Worm (Caenorhabditis elegans): ENCODE data around the gene F46C3.2.

The F46C3.2 gene

DNA sequence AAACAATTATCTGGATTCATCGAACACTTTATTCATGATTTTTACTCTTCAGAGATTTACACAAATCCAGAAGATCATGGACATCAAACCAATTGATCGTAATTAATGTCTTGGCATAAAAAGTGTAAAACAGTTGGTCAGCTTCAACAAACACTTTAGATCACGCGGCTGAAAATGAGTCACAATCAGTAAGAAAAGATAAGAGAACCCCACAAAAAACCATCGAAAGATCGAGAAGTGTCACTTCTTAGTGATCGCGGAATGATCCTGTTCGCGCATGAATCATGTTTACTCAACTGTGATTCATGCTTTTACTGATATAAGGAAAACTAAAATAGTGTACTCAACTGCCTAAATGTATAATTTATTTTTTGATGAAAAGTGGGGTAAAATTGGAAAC is 9.1 kb downstream of the F46C3.2 start (continued):
- no peak for TF ChIP-seq cey-2 (tag; optimal IDR thresholded peaks at IDR 0.05; ENCODE audit: borderline replicate concordance, insufficient read depth)
- TF ChIP-seq tra-1 (GFP tag; IDR thresholded peaks at IDR 0.05): peak; percentile 37; the same call in 1 of the 2 replicates
- no peak for TF ChIP-seq T26A8.4 (GFP tag; IDR thresholded peaks at IDR 0.05)
- no peak for TF ChIP-seq mxl-2 (GFP tag; conservative IDR thresholded peaks at IDR 0.05)
- TF ChIP-seq T20F7.1 (GFP tag; optimal IDR thresholded peaks at IDR 0.05): no peak
- TF ChIP-seq ceh-62 (tag; optimal IDR thresholded peaks at IDR 0.05): no peak
- no peak for TF ChIP-seq zfp-3 (GFP tag; conservative IDR thresholded peaks at IDR 0.05)
- TF ChIP-seq lin-15B (tag; optimal IDR thresholded peaks at IDR 0.05): no peak
- peak in 1 of 2 experiments; percentile 87 for TF ChIP-seq daf-16 (GFP tag; optimal IDR thresholded peaks at IDR 0.05)
- TF ChIP-seq daf-16 (tag; optimal IDR thresholded peaks at IDR 0.05): peak; percentile 64
- TF ChIP-seq F49E8.2 (tag; optimal IDR thresholded peaks at IDR 0.05; ENCODE audit: borderline replicate concordance): no peak

DNA sequence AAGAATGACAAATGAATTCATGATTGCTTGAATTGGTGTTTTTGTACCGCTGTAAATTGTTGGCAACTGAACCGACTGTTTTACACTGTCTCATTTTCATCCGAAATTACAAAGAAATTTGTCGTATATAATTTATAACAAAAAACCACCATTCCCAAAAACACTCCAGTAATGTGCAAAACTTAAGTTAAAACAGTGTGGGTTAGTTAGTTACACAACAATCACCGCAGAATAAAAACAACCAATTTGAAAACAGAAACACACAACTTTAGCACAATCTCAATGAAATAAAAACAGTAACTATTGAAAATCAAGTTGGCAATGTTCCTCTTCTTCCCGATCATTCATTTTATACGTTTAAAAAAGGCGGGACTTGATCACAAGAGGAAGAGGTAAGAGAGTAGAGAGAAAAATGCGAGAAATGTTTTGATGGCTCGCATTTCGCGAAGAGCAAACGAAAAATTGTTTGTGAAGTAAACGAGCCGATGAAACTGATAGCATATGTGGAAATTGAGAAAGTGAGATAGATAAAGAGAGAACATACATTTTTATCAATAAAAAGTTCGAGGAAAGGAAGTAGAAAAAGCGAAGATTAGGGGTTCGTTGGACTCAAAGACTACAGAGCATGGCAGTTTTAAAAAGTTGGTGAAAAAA is 10.8 kb downstream of the F46C3.2 start, which contains the start of gene F08B12.4:
Gene F08B12.4, minus strand, starts transcription at position 51 of the 654 bp plus-strand sequence.
- TF ChIP-seq nhr-6 (tag; optimal IDR thresholded peaks at IDR 0.05) (peak; percentile 42), nhr-28 (tag; optimal IDR thresholded peaks at IDR 0.05) (peak; percentile 64), ztf-11 (tag; optimal IDR thresholded peaks at IDR 0.05) (no peak), ces-1 (GFP tag; optimal IDR thresholded peaks at IDR 0.05) (no peak), Y105C5A.15 (GFP tag; IDR thresholded peaks at IDR 0.05) (no peak), ama-1 (optimal IDR thresholded peaks at IDR 0.05) (peak; percentile 47), T20F7.1 (GFP tag; optimal IDR thresholded peaks at IDR 0.05) (peak; percentile 11), aha-1 (tag) (peak; percentile 63), lsy-2 (tag; optimal IDR thresholded peaks at IDR 0.05) (peak in 1 of 2 experiments; percentile 46), mdl-1 (tag; optimal IDR thresholded peaks at IDR 0.05) (peak in 1 of 2 experiments; percentile 11), nhr-77 (tag; optimal IDR thresholded peaks at IDR 0.05) (peak; percentile 56), hlh-30 (tag; optimal IDR thresholded peaks at IDR 0.05; ENCODE audit: insufficient read depth) (peak; percentile 53), mxl-2 (GFP tag; conservative IDR thresholded peaks at IDR 0.05) (no peak), cey-2 (tag; optimal IDR thresholded peaks at IDR 0.05; ENCODE audit: borderline replicate concordance, insufficient read depth) (no peak), dmd-6 (GFP tag; IDR thresholded peaks at IDR 0.05) (peak; percentile 70), nhr-11 (tag; optimal IDR thresholded peaks at IDR 0.05) (peak; percentile 41), daf-16 (GFP tag; optimal IDR thresholded peaks at IDR 0.05) (peak in 1 of 2 experiments; percentile 27), daf-16 (tag; optimal IDR thresholded peaks at IDR 0.05) (peak; percentile 83), mep-1 (tag; optimal IDR thresholded peaks at IDR 0.05) (peak; percentile 26), nhr-42 (GFP tag; IDR thresholded peaks at IDR 0.05) (peak; percentile 36; the same call in 1 of the 2 replicates), pqm-1 (tag; optimal IDR thresholded peaks at IDR 0.05) (peak; percentile 69), F26F4.8 (GFP tag; conservative IDR thresholded peaks at IDR 0.05) (no peak), php-3 (GFP tag; IDR thresholded peaks at IDR 0.05) (peak; percentile 51; the same call in 1 of the 2 replicates), hlh-11 (tag; optimal IDR thresholded peaks at IDR 0.05) (peak; percentile 65), zfp-3 (GFP tag; conservative IDR thresholded peaks at IDR 0.05) (no peak), dve-1 (tag; optimal IDR thresholded peaks at IDR 0.05; ENCODE audit: insufficient read depth) (peak; percentile 81)

DNA sequence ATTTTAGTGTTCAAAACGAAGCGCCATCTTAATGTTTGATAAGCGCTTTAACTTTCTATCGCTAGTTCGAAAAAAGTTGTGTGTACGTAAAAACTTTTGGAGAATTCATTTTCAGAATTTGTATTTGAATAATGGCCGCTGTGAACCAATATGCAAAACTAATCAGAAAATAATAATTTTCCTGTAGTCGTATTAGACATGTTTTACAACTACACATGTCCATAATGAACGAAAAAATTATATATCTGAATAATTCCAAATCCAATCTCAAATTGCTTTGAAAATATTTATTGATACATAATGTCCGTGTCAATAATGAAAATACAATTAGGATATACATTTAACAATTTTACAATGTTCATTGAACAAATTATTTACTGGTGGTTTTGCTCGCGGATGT is 11.8 kb downstream of the F46C3.2 start:
- TF ChIP-seq daf-16 (GFP tag; optimal IDR thresholded peaks at IDR 0.05) (no peak), daf-16 (tag; optimal IDR thresholded peaks at IDR 0.05) (peak; percentile 19), nhr-111 (GFP tag; optimal IDR thresholded peaks at IDR 0.05) (no peak), mep-1 (tag; optimal IDR thresholded peaks at IDR 0.05) (peak; percentile 50), lin-13 (GFP tag; optimal IDR thresholded peaks at IDR 0.05) (no peak), lin-39 (tag; optimal IDR thresholded peaks at IDR 0.05) (no peak), snpc-4 (tag; optimal IDR thresholded peaks at IDR 0.05) (no peak), aha-1 (tag) (peak; percentile 92), madf-5 (GFP tag; IDR thresholded peaks at IDR 0.05) (no peak), Y5F2A.4 (GFP tag; optimal IDR thresholded peaks at IDR 0.05) (no peak), nhr-41 (GFP tag; IDR thresholded peaks at IDR 0.05) (no peak)

Measured in whole organism, L4 larva.